Fruit fly (Drosophila melanogaster): ENCODE data around the gene CG9184.

Gene CG9184

DNA sequence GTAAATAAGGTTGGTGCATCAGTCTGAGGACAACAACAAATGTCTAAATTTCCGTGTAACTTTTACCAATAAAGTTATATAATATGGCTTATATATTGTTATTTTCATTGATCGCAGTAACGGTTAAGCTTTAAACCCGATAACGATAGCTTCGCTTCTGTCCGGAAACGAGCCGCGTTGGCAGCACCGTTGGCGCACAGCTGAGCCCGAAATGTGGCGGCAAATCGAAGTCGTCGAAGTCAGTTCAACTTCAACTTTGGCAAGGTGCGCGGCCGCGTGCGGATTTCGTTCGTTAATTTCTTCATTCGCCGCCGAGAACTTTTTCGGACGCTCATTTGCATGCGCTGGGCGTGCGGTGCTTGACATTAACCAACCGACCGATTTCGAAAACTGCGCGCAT lies 4.4 kb downstream of the CG9184 start, which contains the start of gene Myo61F:
Myo61F (plus strand) TSS at position 240 of the 400 bp plus-strand sequence.
- TF ChIP-seq noc (tag; optimal IDR thresholded peaks at IDR 0.05), result no peak

DNA sequence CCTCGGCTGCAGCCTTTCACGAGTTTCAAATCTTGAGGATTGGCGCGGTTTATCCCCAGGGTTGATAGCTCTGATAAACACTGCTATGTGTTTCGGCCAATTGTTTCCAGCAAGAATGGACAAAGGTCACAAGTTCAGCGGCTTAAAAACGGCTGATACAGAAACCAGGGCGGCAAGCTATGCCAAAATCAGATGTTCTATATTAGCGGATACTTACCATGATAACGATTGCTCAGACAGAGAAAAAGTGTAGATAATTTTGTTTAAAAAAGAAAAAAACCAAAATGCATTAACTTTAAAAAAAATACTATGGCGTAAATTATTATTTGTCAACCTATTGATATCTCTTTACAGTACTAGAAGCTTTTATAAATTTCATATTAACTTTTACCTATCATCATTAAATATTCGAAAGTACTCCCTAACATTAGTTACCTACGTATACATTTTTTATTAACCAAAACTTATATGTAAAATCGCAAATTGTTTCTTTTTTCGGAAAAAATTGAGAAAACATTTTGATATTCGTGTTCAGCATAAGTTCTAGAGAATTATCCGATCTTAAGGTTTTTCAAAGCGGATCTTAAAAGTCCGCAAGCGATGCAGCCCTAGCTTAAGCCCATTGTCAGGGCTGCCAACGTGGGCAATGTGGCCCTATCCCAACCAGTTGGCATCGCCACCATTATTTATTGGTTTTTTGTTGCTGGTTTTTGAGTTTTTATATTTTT lies 9.4 kb downstream of the CG9184 start, which contains the start of the genes sturkopf and Herc4:
sturkopf (minus strand) TSS at position 339 of the 728 bp plus-strand sequence.
Herc4 (plus strand) TSS at position 658 of the 728 bp plus-strand sequence.
- TF ChIP-seq noc (tag; optimal IDR thresholded peaks at IDR 0.05), result peak; percentile 72

DNA sequence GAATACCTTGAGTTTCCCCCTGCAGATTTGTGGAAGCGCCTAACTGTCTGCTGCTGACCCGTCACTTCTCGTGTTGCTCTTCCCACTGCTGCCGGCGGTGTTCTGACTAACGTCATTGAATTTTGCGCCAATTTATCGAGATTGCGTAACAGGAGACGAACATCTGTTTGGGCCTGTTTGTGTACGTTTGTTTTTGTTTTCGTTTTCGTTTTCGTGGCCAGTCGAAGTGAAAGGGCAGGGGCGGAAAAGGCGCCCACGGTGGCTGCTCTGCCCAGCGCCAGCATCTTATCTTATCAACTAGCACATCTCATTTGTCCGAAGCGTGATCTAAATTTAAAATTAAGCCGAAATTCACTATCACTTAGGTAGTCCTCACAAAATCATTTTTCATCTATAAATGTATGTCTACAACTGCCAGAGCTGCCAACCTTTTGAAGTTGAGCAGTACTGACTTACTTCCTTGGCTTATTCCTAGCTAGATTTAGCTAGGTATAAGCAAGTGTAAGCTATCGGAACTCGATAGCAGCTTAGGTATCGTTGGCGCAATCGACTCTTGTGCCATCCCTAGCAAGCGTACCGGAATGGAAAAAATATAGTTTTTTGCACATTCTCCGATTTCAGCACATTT lies 15.5 kb downstream of the CG9184 start, which contains the start of the genes Ctr9 and Nt5a:
Ctr9 (plus strand) TSS at position 220 of the 628 bp plus-strand sequence.
Nt5a (minus strand) TSS at position 414 of the 628 bp plus-strand sequence.
- TF ChIP-seq noc (tag; optimal IDR thresholded peaks at IDR 0.05), result peak; percentile 40

DNA sequence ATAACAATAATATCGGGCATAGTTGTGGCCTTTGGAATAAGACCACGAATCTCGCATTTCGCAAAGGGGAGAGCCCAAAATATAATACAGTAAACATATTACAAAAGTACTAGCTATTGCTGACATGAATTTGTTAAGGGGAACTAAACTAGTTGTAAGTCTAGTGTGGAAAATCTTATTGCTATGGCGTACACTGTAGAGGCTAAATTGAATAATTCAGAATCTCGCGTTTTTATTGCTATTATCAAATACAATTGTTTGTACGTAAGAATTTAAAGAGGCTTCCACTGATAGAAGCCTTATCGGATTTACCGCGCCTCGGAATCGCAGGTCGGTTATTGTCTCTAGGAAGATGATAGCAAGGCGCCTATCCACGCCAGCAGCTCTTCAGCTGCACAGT lies 17.3 kb downstream of the CG9184 start:
- peak; percentile 73 for TF ChIP-seq noc (tag; optimal IDR thresholded peaks at IDR 0.05)

DNA sequence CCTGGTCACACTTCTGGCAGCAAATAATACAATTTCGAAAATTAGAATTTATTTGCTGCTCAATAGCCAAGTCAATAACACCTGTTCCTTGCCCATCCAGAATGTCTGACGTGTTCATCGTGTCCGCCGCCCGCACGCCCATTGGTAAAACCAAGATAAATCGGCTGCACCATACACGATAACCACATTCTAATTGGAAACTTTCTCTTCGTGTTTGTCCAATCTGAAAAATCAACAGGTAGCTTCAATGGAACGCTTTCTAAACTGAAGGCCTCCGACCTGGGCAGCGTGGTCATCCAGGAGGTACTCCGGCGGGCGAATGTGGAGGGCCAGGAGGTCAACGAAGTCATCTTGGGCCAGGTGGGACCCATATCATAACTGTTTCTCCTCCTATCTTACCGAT lies 19.7 kb downstream of the CG9184 start:
- TF ChIP-seq noc (tag; optimal IDR thresholded peaks at IDR 0.05), result no peak

DNA sequence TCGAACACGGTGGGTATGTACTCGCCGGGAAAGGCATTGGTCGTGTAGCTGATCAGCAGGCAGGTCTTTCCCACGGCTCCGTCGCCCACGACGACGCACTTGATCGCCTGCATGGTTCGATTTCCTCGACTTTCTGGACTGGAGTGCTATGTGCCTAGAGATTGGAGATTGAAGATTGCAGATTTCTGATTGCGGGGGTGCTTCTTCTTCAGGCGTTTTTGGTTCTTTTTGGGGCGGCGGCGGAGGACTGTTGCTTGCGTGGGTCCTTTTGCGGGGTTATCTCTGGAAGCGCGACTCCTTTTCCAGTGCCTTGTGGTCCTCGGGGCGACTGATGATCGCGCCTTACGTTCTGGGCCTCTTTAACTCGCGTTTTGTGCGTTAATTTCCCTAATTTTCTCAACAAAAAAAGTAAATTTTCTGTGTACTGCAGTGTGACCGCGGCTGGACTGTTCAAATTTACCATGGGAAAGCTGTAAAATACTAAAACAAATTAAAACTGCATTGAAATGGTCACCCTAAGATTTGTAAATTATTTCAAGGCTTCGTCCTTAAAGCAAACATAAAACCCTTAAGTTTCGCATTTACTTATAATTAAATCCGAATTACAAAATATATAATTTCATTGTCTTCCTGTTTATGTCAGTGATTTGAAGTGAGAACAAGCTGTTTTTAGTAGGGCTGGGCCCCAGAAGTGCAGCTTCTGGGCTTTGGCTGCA lies 20.2 kb downstream of the CG9184 start, which contains the start of the genes Rac1 and Acat2:
Rac1 (minus strand) TSS at position 450 of the 716 bp plus-strand sequence.
Acat2 (plus strand) TSS at position 711 of the 716 bp plus-strand sequence.
- TF ChIP-seq noc (tag; optimal IDR thresholded peaks at IDR 0.05), result no peak

DNA sequence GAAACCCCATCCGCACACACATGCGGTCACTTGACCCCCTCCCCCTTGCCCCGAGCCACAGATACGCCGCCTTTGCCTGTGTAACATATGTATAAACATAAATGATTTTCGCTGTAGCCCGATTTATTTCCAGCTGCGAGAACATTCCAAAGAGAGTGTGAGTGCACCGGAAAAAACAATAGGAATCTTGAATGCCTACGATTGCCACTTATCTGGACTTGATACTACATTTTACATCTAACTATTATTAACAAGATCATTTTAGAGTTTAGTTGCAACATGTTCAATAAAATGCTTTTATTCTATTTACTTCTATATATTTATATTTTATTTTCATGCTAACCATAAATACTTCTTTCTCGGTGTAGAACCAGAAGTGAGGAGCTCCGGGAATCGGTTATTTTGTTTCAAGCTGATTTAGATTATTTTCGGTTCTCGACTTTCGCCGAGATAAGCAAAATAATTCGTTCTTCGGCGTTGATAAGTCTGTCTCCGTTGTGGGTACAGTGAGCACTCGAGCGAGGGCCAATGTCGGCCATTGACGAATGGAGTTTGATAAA lies 22.4 kb downstream of the CG9184 start:
- peak; percentile 95 for TF ChIP-seq noc (tag; optimal IDR thresholded peaks at IDR 0.05)

DNA sequence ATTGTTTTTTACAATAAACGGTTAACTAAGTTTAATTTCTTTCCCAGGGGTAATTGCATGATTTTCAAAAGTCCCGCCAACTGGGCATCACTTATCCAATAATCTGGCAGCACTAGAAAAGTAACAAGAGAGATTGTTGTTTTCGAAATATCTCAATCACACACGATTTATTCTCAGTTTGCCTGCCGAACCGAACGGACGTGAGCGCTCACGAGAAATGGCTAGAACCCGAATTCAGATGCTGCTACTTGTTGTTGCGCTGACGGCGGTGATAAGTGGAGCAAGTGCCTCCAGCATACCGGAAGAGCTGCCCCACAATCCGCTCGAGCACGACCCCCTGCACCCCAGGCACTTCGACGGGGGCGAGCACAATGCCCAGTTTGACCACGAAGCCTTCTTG lies 24.1 kb downstream of the CG9184 start, which contains the start of gene scf:
scf (plus strand) TSS at position 164 of the 400 bp plus-strand sequence.
- no peak for TF ChIP-seq noc (tag; optimal IDR thresholded peaks at IDR 0.05)

DNA sequence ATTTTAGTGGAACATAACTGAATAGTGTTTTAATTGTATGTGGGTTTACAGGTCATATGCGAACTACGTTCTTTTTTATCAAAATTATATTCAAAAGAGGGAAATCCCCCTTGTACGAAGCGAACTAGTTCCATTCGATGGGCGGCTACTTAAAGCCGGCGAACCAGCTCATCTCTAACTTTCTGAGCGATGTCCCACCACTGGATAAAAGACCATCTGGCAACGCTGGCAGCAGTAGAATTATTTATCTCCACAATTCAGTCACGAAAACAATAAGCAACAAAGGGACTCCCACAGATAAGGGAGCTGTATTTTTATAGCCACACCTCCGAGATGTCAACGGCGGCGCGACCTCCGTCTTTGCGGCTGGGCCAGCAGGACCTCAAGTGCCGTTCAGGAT lies 26.9 kb downstream of the CG9184 start, which contains the start of gene Rabex-5:
Rabex-5 (plus strand) TSS at position 221 of the 400 bp plus-strand sequence.
- no peak for TF ChIP-seq noc (tag; optimal IDR thresholded peaks at IDR 0.05)

DNA sequence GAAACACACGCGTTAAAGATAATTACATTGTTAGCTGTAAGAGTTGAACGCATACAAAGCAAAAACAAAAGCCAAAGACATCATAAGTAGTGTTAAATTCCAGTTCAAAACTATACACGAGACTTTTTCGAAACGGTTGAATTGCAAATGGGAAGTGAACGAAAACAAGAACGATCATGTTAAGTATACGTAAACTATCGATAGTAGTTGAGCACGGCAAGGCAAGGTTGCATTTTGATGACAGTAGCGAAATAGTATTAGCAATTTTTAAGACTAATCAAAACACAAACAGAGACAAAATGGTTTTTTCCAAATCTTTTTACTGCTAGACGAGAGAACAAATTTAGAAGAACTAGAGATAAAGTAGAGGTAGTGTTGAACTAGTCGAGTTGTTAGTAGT lies 27.8 kb downstream of the CG9184 start:
- no peak for TF ChIP-seq noc (tag; optimal IDR thresholded peaks at IDR 0.05)

DNA sequence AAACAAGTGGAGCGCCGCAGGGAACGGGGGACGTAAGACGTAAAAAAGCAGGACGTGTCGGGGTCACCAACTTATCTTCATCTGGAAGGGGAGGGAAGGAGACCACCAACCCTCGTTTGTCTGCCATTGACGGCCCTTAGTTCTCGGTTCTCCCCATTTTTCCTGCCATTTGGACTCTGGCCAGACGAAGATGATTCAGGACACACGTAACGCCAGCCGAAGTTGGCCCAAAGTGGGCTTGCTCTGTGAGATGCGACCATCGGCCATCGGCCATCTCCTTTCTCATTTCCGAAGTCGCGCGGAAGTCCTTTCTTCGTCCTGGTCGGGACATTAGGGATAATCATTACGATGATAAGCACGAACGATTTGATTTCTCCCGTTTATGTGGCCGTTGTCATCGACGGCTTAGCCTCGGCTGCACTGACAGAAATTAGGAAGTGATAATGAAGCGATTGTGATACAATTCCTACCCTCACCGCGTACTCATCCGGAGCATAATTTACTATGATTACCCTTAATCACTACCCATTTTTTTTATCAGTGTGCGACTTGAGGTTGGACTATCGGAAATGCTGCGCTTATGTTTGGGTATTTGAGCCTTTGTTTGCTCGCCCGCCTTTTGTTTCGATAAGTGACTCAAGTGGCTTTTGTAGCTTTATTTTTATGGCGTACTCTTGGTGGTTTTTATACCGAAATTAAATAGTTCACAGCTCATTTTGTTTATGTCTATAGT lies 41.5 kb downstream of the CG9184 start:
- TF ChIP-seq noc (tag; optimal IDR thresholded peaks at IDR 0.05), result no peak

DNA sequence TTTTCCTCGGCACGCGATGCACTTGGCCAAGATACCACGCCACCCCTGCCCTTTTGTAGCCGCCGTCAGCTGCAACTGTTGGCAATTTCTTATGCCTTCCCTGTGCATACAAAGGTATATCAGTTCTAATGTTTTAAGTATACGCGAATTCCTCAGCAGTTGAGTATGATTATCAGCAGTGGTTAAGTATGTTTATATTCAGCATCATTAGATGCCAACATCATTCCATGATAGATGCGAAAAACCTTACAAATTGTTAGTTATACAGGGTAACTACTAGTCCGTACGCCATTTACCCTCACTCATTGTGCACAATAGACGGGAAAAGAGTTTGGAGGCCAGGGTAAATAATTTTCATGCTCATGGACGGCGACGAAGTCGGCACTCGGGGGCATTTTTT lies 42.9 kb downstream of the CG9184 start:
- TF ChIP-seq noc (tag; optimal IDR thresholded peaks at IDR 0.05), result no peak

DNA sequence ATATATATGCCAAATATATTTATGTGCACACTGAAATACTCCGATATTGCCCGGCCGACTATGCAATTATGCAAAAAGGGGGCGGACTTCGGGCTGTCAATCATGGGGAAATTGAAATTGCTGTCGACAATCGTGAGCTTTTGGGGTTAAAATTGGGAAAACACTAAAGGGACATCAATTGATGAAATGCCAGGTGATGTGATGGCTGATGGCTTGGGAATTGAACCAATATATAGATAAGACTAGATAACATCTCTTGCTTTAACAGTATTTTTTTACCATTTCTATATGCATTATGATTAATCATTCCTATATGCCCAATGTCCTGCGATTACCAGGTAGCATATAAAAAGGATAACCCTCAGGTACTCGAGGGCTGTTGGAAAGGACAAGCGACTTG lies 44.7 kb downstream of the CG9184 start:
- no peak for TF ChIP-seq noc (tag; optimal IDR thresholded peaks at IDR 0.05)

DNA sequence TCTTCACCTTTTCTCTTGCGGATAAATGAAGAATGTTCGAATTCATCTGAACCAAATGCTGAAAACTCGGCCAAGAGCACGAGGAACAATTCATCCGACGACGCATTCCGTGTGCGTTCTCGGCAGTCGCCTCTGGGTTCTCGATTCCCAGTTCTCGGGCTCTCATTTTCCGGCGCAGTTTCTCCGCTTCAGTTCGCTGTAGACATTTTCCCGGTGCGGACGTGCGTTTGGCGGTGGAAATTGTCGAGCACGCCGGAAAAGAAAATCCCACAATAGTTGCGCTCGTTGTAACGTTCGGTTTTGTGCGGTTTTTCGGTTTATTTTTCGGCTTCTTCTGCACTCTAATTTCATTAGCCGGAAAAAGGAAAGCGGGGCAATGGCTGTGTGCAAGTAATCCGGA lies 46.8 kb downstream of the CG9184 start, which contains the start of gene CG32333:
CG32333 (plus strand) TSS at position 190 of the 400 bp plus-strand sequence.
- no peak for TF ChIP-seq noc (tag; optimal IDR thresholded peaks at IDR 0.05)
